Worm (Caenorhabditis elegans) whole organism, L3 larva: ENCODE measurements around the gene K10H10.5.
A peak's percentile ranks its signal among the peaks of the same experiment; 100 is the strongest.

Experiments
- R02D3.7 ChIP-seq: fragments of 150-350 bp; optimal IDR thresholded peaks from 2 replicates; lab custom pipeline; 2014; ENCODE audit warnings: missing biosample characterization, missing genetic modification characterization
- ZK546.5 ChIP-seq: sonication (generic microtip); optimal IDR thresholded peaks from 2 replicates; lab custom pipeline; 2017; ENCODE audit warnings: missing biosample characterization, missing genetic modification characterization
- aly-2 ChIP-seq: fragments of 150-350 bp; optimal IDR thresholded peaks from 2 replicates; lab custom pipeline; 2014; ENCODE audit warnings: missing biosample characterization, missing genetic modification characterization
- ama-1 ChIP-seq: fragments of 150-350 bp; optimal IDR thresholded peaks from 2 replicates; lab custom pipeline; 2018
- ceh-16 ChIP-seq: sonication (generic microtip); optimal IDR thresholded peaks from 2 replicates; lab custom pipeline; 2017; ENCODE audit warnings: missing biosample characterization, missing genetic modification characterization
- ceh-28 ChIP-seq: fragments of 150-350 bp; optimal IDR thresholded peaks from 2 replicates; lab custom pipeline; 2014; ENCODE audit warnings: missing biosample characterization, missing genetic modification reagents, missing genetic modification characterization
- ceh-9 ChIP-seq: sonication (generic microtip); optimal IDR thresholded peaks from 2 replicates; lab custom pipeline; 2018; ENCODE audit warnings: missing biosample characterization, missing genetic modification characterization
- daf-12 ChIP-seq: fragments of 150-350 bp; optimal IDR thresholded peaks from 2 replicates; lab custom pipeline; 2014; ENCODE audit warnings: missing biosample characterization, missing genetic modification reagents, missing genetic modification characterization
- egl-27 ChIP-seq: sonication (generic microtip); optimal IDR thresholded peaks from 4 replicates; lab custom pipeline; 2017; ENCODE audit warnings: missing biosample characterization, missing genetic modification reagents, missing genetic modification characterization
- egl-5 ChIP-seq: fragments of 150-350 bp; optimal IDR thresholded peaks from 2 replicates; lab custom pipeline; 2017; ENCODE audit warnings: missing biosample characterization, missing genetic modification reagents, missing genetic modification characterization, inconsistent platforms
- elt-1 ChIP-seq: fragments of 150-350 bp; optimal IDR thresholded peaks from 2 replicates; lab custom pipeline; 2014; ENCODE audit warnings: missing biosample characterization, missing genetic modification characterization
- elt-2 ChIP-seq: sonication (generic microtip); optimal IDR thresholded peaks from 2 replicates; lab custom pipeline; 2016; ENCODE audit warnings: missing genetic modification reagents, mild to moderate bottlenecking, missing genetic modification characterization, missing compliant biosample characterization
- elt-3 ChIP-seq, 3 experiments: fragments of 150-350 bp in 1 of 3; sonication (generic microtip) in 2 of 3; optimal IDR thresholded peaks; 2 replicates in 2 of 3; 4 replicates in 1 of 3; lab custom pipeline; 2014 to 2017; ENCODE audit warnings: missing biosample characterization in 3 of 3, missing genetic modification characterization in 3 of 3
- eor-1 ChIP-seq, 2 experiments: fragments of 150-350 bp; optimal IDR thresholded peaks; 2 replicates each; lab custom pipeline; 2014 to 2018; ENCODE audit warnings: missing biosample characterization in 2 of 2, missing genetic modification characterization in 2 of 2
- fkh-10 ChIP-seq: sonication (generic microtip); optimal IDR thresholded peaks from 2 replicates; lab custom pipeline; 2017; ENCODE audit warnings: missing biosample characterization, missing genetic modification reagents, missing genetic modification characterization
- fkh-2 ChIP-seq: fragments of 150-350 bp; optimal IDR thresholded peaks from 2 replicates; lab custom pipeline; 2014; ENCODE audit warnings: missing biosample characterization, missing genetic modification reagents, missing genetic modification characterization
- fos-1 ChIP-seq: fragments of 150-350 bp; optimal IDR thresholded peaks from 2 replicates; lab custom pipeline; 2014; ENCODE audit warnings: missing biosample characterization, missing genetic modification characterization
- lin-15B ChIP-seq: fragments of 150-350 bp; optimal IDR thresholded peaks from 2 replicates; lab custom pipeline; 2014; ENCODE audit warnings: missing biosample characterization, missing genetic modification characterization
- lin-39 ChIP-seq: fragments of 150-350 bp; optimal IDR thresholded peaks from 2 replicates; lab custom pipeline; 2018; ENCODE audit warnings: missing biosample characterization, missing genetic modification reagents, missing genetic modification characterization
- lsy-12 ChIP-seq: sonication (generic microtip); optimal IDR thresholded peaks from 2 replicates; lab custom pipeline; 2016; ENCODE audit warnings: mild to moderate bottlenecking, missing genetic modification characterization, missing compliant biosample characterization
- mdl-1 ChIP-seq: fragments of 150-350 bp; optimal IDR thresholded peaks from 2 replicates; lab custom pipeline; 2014; ENCODE audit warnings: missing biosample characterization, missing genetic modification characterization
- mml-1 ChIP-seq: fragments of 150-350 bp; sonication (generic microtip); optimal IDR thresholded peaks from 3 replicates; lab custom pipeline; 2014; ENCODE audit warnings: missing biosample characterization, missing genetic modification characterization
- nfya-1 ChIP-seq: sonication (generic microtip); optimal IDR thresholded peaks from 2 replicates; lab custom pipeline; 2017; ENCODE audit warnings: missing genetic modification characterization, mild to moderate bottlenecking, missing compliant biosample characterization, antibody characterized with exemption, moderate library complexity; ENCODE audit not compliant: insufficient read depth
- nhr-11 ChIP-seq: fragments of 150-350 bp; optimal IDR thresholded peaks from 2 replicates; lab custom pipeline; 2014; ENCODE audit warnings: missing biosample characterization, missing genetic modification characterization
- nhr-12 ChIP-seq: fragments of 150-350 bp; optimal IDR thresholded peaks from 2 replicates; lab custom pipeline; 2014; ENCODE audit warnings: missing biosample characterization, missing genetic modification characterization
- nhr-23 ChIP-seq: fragments of 150-350 bp; optimal IDR thresholded peaks from 2 replicates; lab custom pipeline; 2014; ENCODE audit warnings: missing biosample characterization, missing genetic modification reagents, missing genetic modification characterization
- nhr-28 ChIP-seq: fragments of 150-350 bp; optimal IDR thresholded peaks from 2 replicates; lab custom pipeline; 2014; ENCODE audit warnings: missing biosample characterization, missing genetic modification characterization
- nhr-43 ChIP-seq: sonication (generic microtip); optimal IDR thresholded peaks from 2 replicates; lab custom pipeline; 2016; ENCODE audit warnings: mild to moderate bottlenecking, missing genetic modification characterization, missing compliant biosample characterization; ENCODE audit not compliant: poor library complexity, severe bottlenecking
- nhr-67 ChIP-seq: fragments of 150-350 bp; optimal IDR thresholded peaks from 2 replicates; lab custom pipeline; 2014; ENCODE audit warnings: missing biosample characterization, missing genetic modification characterization
- nhr-76 ChIP-seq: fragments of 150-350 bp; sonication (generic microtip); optimal IDR thresholded peaks from 5 replicates; lab custom pipeline; 2014; ENCODE audit warnings: missing biosample characterization, missing genetic modification characterization
- pqm-1 ChIP-seq: fragments of 150-350 bp; optimal IDR thresholded peaks from 2 replicates; lab custom pipeline; 2017; ENCODE audit warnings: missing biosample characterization, missing genetic modification characterization, inconsistent platforms
- skn-1 ChIP-seq: fragments of 150-350 bp; optimal IDR thresholded peaks from 2 replicates; lab custom pipeline; 2014; ENCODE audit warnings: missing biosample characterization, missing genetic modification characterization
- snpc-4 ChIP-seq: fragments of 150-350 bp; optimal IDR thresholded peaks from 2 replicates; lab custom pipeline; 2014; ENCODE audit warnings: missing biosample characterization, missing genetic modification characterization
- unc-39 ChIP-seq: sonication (generic microtip); optimal IDR thresholded peaks from 4 replicates; lab custom pipeline; 2017; ENCODE audit warnings: missing biosample characterization, missing genetic modification characterization
- ztf-4 ChIP-seq: fragments of 150-350 bp; optimal IDR thresholded peaks from 2 replicates; lab custom pipeline; 2014; ENCODE audit warnings: missing biosample characterization, missing genetic modification characterization

The K10H10.5 gene

ce11 chrII:14528233-14528802, 26.8 kb downstream of the K10H10.5 start, which contains the start of the genes F57C2.5 and spat-1 (continued):
- TF ChIP-seq fkh-2 (tag; lab: Kevin White, UChicago) (no peak), ceh-9 (tag; lab: Kevin White, UChicago) (no peak), egl-5 (tag; lab: Kevin White, UChicago) (no peak), egl-27 (no peak), fos-1 (tag; lab: Kevin White, UChicago) (no peak), elt-1 (tag; lab: Kevin White, UChicago) (peak; percentile 52), ZK546.5 (tag; lab: Kevin White, UChicago) (no peak), mdl-1 (tag; lab: Kevin White, UChicago) (no peak)

ce11 chrII:14534000-14534399, 32.5 kb downstream of the K10H10.5 start, which contains the start of gene C04H5.1:
Gene C04H5.1, plus strand, starts transcription at chrII:14534300.
- no peak for TF ChIP-seq ceh-28
- no peak for TF ChIP-seq daf-12 (tag; lab: Kevin White, UChicago)
- TF ChIP-seq mdl-1 (tag; lab: Kevin White, UChicago), result no peak
- no peak for TF ChIP-seq lin-39 (tag; lab: Kevin White, UChicago)
- no peak for TF ChIP-seq elt-2 (tag; lab: Kevin White, UChicago)
- no peak for TF ChIP-seq fkh-10 (GFP tag; lab: Kevin White, UChicago)
- no peak for TF ChIP-seq nhr-12 (tag; lab: Kevin White, UChicago)
- no peak for TF ChIP-seq nhr-43
- TF ChIP-seq nhr-67, result no peak
- TF ChIP-seq unc-39 (tag; lab: Kevin White, UChicago), result no peak

ce11 chrII:14537728-14538127, 36.2 kb downstream of the K10H10.5 start, which contains the start of the genes clec-147 and C04H5.7:
Gene clec-147, minus strand, starts transcription at chrII:14537828.
Gene C04H5.7, plus strand, starts transcription at chrII:14537946.
- no peak for TF ChIP-seq mdl-1 (tag; lab: Kevin White, UChicago)
- TF ChIP-seq elt-3 (tag; optimal IDR thresholded peaks at IDR 0.05; lab: Kevin White, UChicago), result no peak
- TF ChIP-seq snpc-4 (tag; lab: Kevin White, UChicago), result no peak
- TF ChIP-seq lin-15B (tag; lab: Kevin White, UChicago), result no peak
- TF ChIP-seq nhr-11 (tag; lab: Kevin White, UChicago), result no peak
- no peak for TF ChIP-seq ZK546.5 (tag; lab: Kevin White, UChicago)
- no peak for TF ChIP-seq aly-2 (tag; lab: Kevin White, UChicago)
- no peak for TF ChIP-seq nhr-28 (tag; lab: Kevin White, UChicago)
- TF ChIP-seq mml-1 (tag; lab: Kevin White, UChicago), result no peak
- TF ChIP-seq ceh-16, result no peak
- TF ChIP-seq egl-5 (tag; lab: Kevin White, UChicago), result no peak
- no peak for TF ChIP-seq nfya-1
- TF ChIP-seq nhr-76 (tag; lab: Kevin White, UChicago), result no peak
- TF ChIP-seq daf-12 (tag; lab: Kevin White, UChicago), result no peak
- TF ChIP-seq nhr-23 (tag; lab: Kevin White, UChicago), result no peak
- TF ChIP-seq elt-1 (tag; lab: Kevin White, UChicago), result no peak
- TF ChIP-seq R02D3.7, result no peak
- no peak for TF ChIP-seq egl-27
- TF ChIP-seq ceh-28, result no peak
- no peak for TF ChIP-seq eor-1 (tag; optimal IDR thresholded peaks at IDR 0.05; lab: Kevin White, UChicago)

ce11 chrII:14540551-14540950, 39.0 kb downstream of the K10H10.5 start:
- peak; percentile 59 for TF ChIP-seq elt-2 (tag; lab: Kevin White, UChicago)
- no peak for TF ChIP-seq ama-1 (lab: Kevin White, UChicago)
- peak; percentile 66 for TF ChIP-seq pqm-1 (tag; lab: Kevin White, UChicago)

ce11 chrII:14548691-14549090, 47.1 kb downstream of the K10H10.5 start, which contains the start of gene gcy-29:
Gene gcy-29, minus strand, starts transcription at chrII:14548791.
- TF ChIP-seq elt-1 (tag; lab: Kevin White, UChicago), result no peak
- no peak for TF ChIP-seq lin-39 (tag; lab: Kevin White, UChicago)
- no peak for TF ChIP-seq daf-12 (tag; lab: Kevin White, UChicago)
- no peak for TF ChIP-seq egl-27
- TF ChIP-seq skn-1 (tag; lab: Kevin White, UChicago), result no peak
- no peak for TF ChIP-seq ztf-4 (tag; lab: Kevin White, UChicago)
- no peak for TF ChIP-seq lsy-12 (tag; lab: Kevin White, UChicago)
